Worm (Caenorhabditis elegans): ENCODE data around the gene poml-1.

The poml-1 gene

DNA sequence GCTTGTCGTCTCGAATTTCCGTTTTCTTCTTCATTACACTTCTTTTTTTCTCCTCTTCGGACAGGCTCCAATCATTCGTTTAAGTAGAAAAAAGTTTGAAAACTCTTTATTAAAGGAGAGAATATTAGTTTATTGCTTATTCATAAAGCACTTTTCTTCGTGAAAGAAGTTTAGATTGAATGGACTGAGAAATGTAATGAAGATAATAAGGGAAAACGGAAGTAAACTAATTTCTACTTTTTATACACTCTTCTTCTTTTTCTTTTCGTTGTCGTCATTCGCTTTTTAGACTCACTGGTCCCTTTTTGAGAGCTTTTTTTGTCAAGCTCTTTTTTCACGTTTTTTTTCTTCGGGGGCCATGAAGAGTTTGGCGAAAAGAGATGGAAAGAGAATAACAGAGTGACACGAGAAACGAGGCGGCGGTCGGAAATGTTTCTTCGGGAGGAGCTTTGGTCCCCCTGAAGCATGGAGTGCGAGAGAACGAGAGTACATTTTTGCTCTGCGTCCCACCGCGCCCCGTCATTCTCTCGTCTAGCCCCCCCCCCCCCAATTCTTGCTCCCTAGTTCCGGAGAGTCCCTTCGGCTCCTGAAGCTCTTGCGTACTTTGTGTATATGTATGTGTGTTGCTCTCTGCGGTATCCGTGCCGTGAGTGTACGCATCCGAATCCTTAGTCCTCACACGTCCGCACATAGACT lies 16.6 kb upstream of the poml-1 start:
- TF ChIP-seq sdc-2 (tag; optimal IDR thresholded peaks at IDR 0.05): no peak
- peak; percentile 2 for TF ChIP-seq nfya-1 (tag; optimal IDR thresholded peaks at IDR 0.05)
- peak; percentile 79 for TF ChIP-seq unc-42 (tag; optimal IDR thresholded peaks at IDR 0.05)
- TF ChIP-seq ceh-31 (tag; optimal IDR thresholded peaks at IDR 0.05): peak; percentile 37
- TF ChIP-seq rnt-1 (tag; optimal IDR thresholded peaks at IDR 0.05): no peak
- TF ChIP-seq ttx-3 (tag; optimal IDR thresholded peaks at IDR 0.05): peak; percentile 20

ce11 chrX:13736679-13737078 lies 14.0 kb upstream of the poml-1 start:
- TF ChIP-seq unc-86 (tag; optimal IDR thresholded peaks at IDR 0.05): no peak
- no peak for TF ChIP-seq ttx-3 (tag; optimal IDR thresholded peaks at IDR 0.05)
- TF ChIP-seq ztf-16 (tag; optimal IDR thresholded peaks at IDR 0.05): no peak
- no peak for TF ChIP-seq unc-42 (tag; optimal IDR thresholded peaks at IDR 0.05)
- TF ChIP-seq K09A11.1 (tag; optimal IDR thresholded peaks at IDR 0.05; ENCODE audit: insufficient read depth): no peak
- no peak for TF ChIP-seq syd-9 (tag; optimal IDR thresholded peaks at IDR 0.05)
- no peak for TF ChIP-seq sox-2 (GFP tag; IDR thresholded peaks at IDR 0.05)
- TF ChIP-seq hlh-8 (tag; optimal IDR thresholded peaks at IDR 0.05): no peak
- no peak for TF ChIP-seq ceh-18 (tag; optimal IDR thresholded peaks at IDR 0.05)
- no peak for TF ChIP-seq tbx-7 (tag; optimal IDR thresholded peaks at IDR 0.05)
- TF ChIP-seq hlh-15 (tag; optimal IDR thresholded peaks at IDR 0.05): no peak
- no peak for TF ChIP-seq F13H6.1 (tag; optimal IDR thresholded peaks at IDR 0.05)
- TF ChIP-seq rnt-1 (tag; optimal IDR thresholded peaks at IDR 0.05): no peak
- TF ChIP-seq che-1 (tag; optimal IDR thresholded peaks at IDR 0.05): no peak
- TF ChIP-seq pag-3 (tag; optimal IDR thresholded peaks at IDR 0.05; ENCODE audit: borderline replicate concordance): no peak
- no peak for TF ChIP-seq ceh-31 (tag; optimal IDR thresholded peaks at IDR 0.05)
- no peak for TF ChIP-seq ceh-19 (GFP tag; optimal IDR thresholded peaks at IDR 0.05)
- TF ChIP-seq zip-5 (tag; optimal IDR thresholded peaks at IDR 0.05): no peak

- no peak for TF ChIP-seq nhr-232 (tag; optimal IDR thresholded peaks at IDR 0.05)
- no peak for TF ChIP-seq C38D4.7 (GFP tag; optimal IDR thresholded peaks at IDR 0.05)
- no peak for TF ChIP-seq ceh-30 (tag; optimal IDR thresholded peaks at IDR 0.05)
- no peak for TF ChIP-seq pqm-1 (tag; optimal IDR thresholded peaks at IDR 0.05)
- peak; percentile 22 for TF ChIP-seq ceh-14 (tag; optimal IDR thresholded peaks at IDR 0.05)
- TF ChIP-seq K09A11.1 (tag; optimal IDR thresholded peaks at IDR 0.05; ENCODE audit: insufficient read depth): no peak
- TF ChIP-seq ceh-48 (tag; optimal IDR thresholded peaks at IDR 0.05): no peak
- TF ChIP-seq ceh-18 (tag; optimal IDR thresholded peaks at IDR 0.05): peak; percentile 60
- TF ChIP-seq unc-55 (GFP tag; optimal IDR thresholded peaks at IDR 0.05): no peak
- no peak for TF ChIP-seq fkh-6 (tag; optimal IDR thresholded peaks at IDR 0.05)
- TF ChIP-seq mec-3 (tag; optimal IDR thresholded peaks at IDR 0.05; ENCODE audit: borderline replicate concordance): no peak
- TF ChIP-seq hlh-13 (GFP tag; optimal IDR thresholded peaks at IDR 0.05): no peak
- peak; percentile 17 for TF ChIP-seq gmeb-2 (tag; optimal IDR thresholded peaks at IDR 0.05)
- TF ChIP-seq pros-1 (tag; optimal IDR thresholded peaks at IDR 0.05): no peak
- peak; percentile 19 for TF ChIP-seq dmd-4 (tag; optimal IDR thresholded peaks at IDR 0.05; ENCODE audit: borderline replicate concordance)
- TF ChIP-seq unc-3 (GFP tag; conservative IDR thresholded peaks at IDR 0.05): no peak
- no peak for TF ChIP-seq unc-3 (tag; optimal IDR thresholded peaks at IDR 0.05)
- no peak for TF ChIP-seq ceh-22 (tag; optimal IDR thresholded peaks at IDR 0.05)
- TF ChIP-seq hlh-8 (tag; optimal IDR thresholded peaks at IDR 0.05): no peak
- no peak for TF ChIP-seq hlh-6 (tag; optimal IDR thresholded peaks at IDR 0.05)
- TF ChIP-seq T23F11.4 (GFP tag; optimal IDR thresholded peaks at IDR 0.05): no peak
- no peak for TF ChIP-seq hlh-30 (tag; optimal IDR thresholded peaks at IDR 0.05; ENCODE audit: insufficient read depth)
- no peak for TF ChIP-seq lim-6 (tag; optimal IDR thresholded peaks at IDR 0.05)
- TF ChIP-seq che-1 (tag; optimal IDR thresholded peaks at IDR 0.05): peak; percentile 46
- peak; percentile 28 for TF ChIP-seq ref-2 (tag; optimal IDR thresholded peaks at IDR 0.05)
- no peak for TF ChIP-seq ztf-16 (tag; optimal IDR thresholded peaks at IDR 0.05)
- no peak for TF ChIP-seq ceh-9 (tag; optimal IDR thresholded peaks at IDR 0.05)
- TF ChIP-seq unc-86 (tag; optimal IDR thresholded peaks at IDR 0.05): no peak
- TF ChIP-seq sox-4 (tag; optimal IDR thresholded peaks at IDR 0.05): peak; percentile 42
- no peak for TF ChIP-seq ceh-45 (GFP tag; IDR thresholded peaks at IDR 0.05)
- no peak for TF ChIP-seq elt-4 (tag; optimal IDR thresholded peaks at IDR 0.05)
- no peak for TF ChIP-seq ceh-24 (tag; optimal IDR thresholded peaks at IDR 0.05)
Measured at ce11 chrX:13730209-13730975, 7.7 kb upstream of the poml-1 start.

Measured in whole organism, late embryonic.